Fruit fly (Drosophila melanogaster) Kc167 (cell line): ENCODE measurements around the gene Uros2.

ENCODE experiments used
- Sin3A ChIP-seq: fragments of >200 bp; optimal IDR thresholded peaks from 2 replicates; lab custom pipeline; 2018; ENCODE audit warnings: missing external identifiers
- h ChIP-seq: fragments of >200 bp; optimal IDR thresholded peaks from 3 replicates; lab custom pipeline; 2018; ENCODE audit warnings: missing external identifiers
- insv ChIP-seq: fragments of >200 bp; optimal IDR thresholded peaks from 3 replicates; lab custom pipeline; 2018; ENCODE audit warnings: missing external identifiers

DNA sequence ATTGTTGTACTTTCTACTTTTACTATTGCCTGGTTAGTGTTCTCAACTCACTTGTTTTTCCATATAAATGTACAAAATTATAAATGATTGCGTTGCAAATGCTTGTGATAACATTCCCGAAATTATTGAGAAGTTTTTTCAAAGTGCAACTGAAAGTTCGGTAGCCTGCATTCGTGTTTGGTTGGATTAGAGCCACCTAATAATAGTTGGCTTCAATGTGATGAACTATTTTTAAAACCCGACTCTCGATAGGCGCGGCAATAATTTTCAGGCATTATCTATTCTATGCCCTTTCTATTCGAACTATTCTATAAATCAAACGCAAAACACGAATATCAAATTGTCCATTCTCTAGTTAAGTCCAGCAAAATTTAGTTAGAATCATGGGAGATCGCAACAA is at the start of gene Uros2:
- no peak for TF ChIP-seq Sin3A (lab: Kevin White, UChicago)
- no peak for TF ChIP-seq insv (lab: Kevin White, UChicago)
- no peak for TF ChIP-seq h
